Fruit fly (Drosophila melanogaster): ENCODE data around the gene Jhbp2.

DNA sequence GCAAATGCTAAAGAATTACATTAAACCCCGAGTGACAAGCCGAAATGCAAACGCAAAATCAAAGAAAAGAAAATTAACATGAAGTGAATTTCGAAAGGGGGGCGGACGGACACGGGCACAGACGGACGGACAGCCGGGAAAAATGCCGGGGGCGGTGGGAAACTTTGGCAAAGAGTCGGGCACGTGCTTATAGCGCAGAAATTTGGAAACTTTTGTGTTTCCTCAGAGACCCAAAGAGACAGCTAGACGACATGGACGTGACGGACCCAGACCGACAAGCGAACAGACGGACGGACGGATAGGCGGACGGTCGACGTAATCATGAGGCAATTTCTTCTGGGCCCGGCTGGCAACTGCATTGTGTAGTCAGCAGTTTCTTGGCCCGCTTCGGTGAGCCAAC lies 37.6 kb upstream of the Jhbp2 start:
- TF ChIP-seq Hr96 (GFP tag; optimal IDR thresholded peaks at IDR 0.05), result no peak
- TF ChIP-seq kay (GFP tag; ENCODE audit: borderline replicate concordance), result no peak
- TF ChIP-seq pad (GFP tag; optimal IDR thresholded peaks at IDR 0.05), result no peak
- no peak for TF ChIP-seq CG5204 (GFP tag; optimal IDR thresholded peaks at IDR 0.05)
- no peak for TF ChIP-seq CG12768 (GFP tag; optimal IDR thresholded peaks at IDR 0.05)
- no peak for TF ChIP-seq CG7045 (GFP tag; optimal IDR thresholded peaks at IDR 0.05)
- TF ChIP-seq tj (GFP tag; optimal IDR thresholded peaks at IDR 0.05), result peak; percentile 67
- no peak for TF ChIP-seq ovo (GFP tag; optimal IDR thresholded peaks at IDR 0.05)
- no peak for TF ChIP-seq cnc (optimal IDR thresholded peaks at IDR 0.05)
- no peak for TF ChIP-seq CG7101 (tag; optimal IDR thresholded peaks at IDR 0.05)
- no peak for TF ChIP-seq Clk (GFP tag; optimal IDR thresholded peaks at IDR 0.05)
- TF ChIP-seq CG11617 (GFP tag; optimal IDR thresholded peaks at IDR 0.05), result no peak

Measured in whole organism, adult.